Fruit fly (Drosophila melanogaster) whole organism, embryonic: ENCODE results near the gene CkIIalpha-i3.
A peak's percentile ranks its signal among the peaks of the same experiment; 100 is the strongest.

Source experiments
- Bdp1 ChIP-seq: fragments of 200-800 bp; sonication (Bioruptor generic); optimal IDR thresholded peaks from 3 replicates; lab custom pipeline; 2016; ENCODE audit warnings: missing biosample characterization, missing genetic modification characterization
- Blimp-1 ChIP-seq: fragments of 200-800 bp; sonication (Bioruptor generic); optimal IDR thresholded peaks from 3 replicates; lab custom pipeline; 2018; ENCODE audit warnings: missing biosample characterization, missing genetic modification characterization, mild to moderate bottlenecking, moderate library complexity, missing genetic modification reagents
- Bteb2 ChIP-seq: fragments of 200-800 bp; sonication (Bioruptor generic); optimal IDR thresholded peaks from 2 replicates; lab custom pipeline; 2016; ENCODE audit warnings: missing biosample characterization, missing genetic modification characterization
- CG1529 ChIP-seq: fragments of 200-800 bp; sonication (Bioruptor generic); optimal IDR thresholded peaks from 3 replicates; lab custom pipeline; 2018; ENCODE audit warnings: missing biosample characterization, missing genetic modification characterization
- CG16779 ChIP-seq: fragments of 200-800 bp; sonication (Bioruptor generic); IDR thresholded peaks from 2 replicates; pipeline ENCODE4 v1.3.6; 2022; ENCODE audit warnings: missing biosample characterization, missing genetic modification characterization
- CG18476 ChIP-seq: fragments of 200-800 bp; sonication (Bioruptor generic); optimal IDR thresholded peaks from 2 replicates; lab custom pipeline; 2016; ENCODE audit warnings: missing biosample characterization, mild to moderate bottlenecking, missing genetic modification characterization
- CG2199 ChIP-seq: fragments of 200-800 bp; sonication (Bioruptor generic); IDR thresholded peaks from 3 replicates; pipeline ENCODE4 v1.3.6; 2022; ENCODE audit warnings: missing biosample characterization, missing genetic modification characterization
- CG30020 ChIP-seq: fragments of 200-800 bp; optimal IDR thresholded peaks from 2 replicates; lab custom pipeline; 2019; ENCODE audit warnings: missing biosample characterization, mild to moderate bottlenecking, missing genetic modification characterization, moderate library complexity
- CG4282 ChIP-seq: fragments of 200-800 bp; sonication (Bioruptor generic); optimal IDR thresholded peaks from 2 replicates; lab custom pipeline; 2016; ENCODE audit warnings: missing biosample characterization, missing genetic modification characterization
- CG4854 ChIP-seq: fragments of 200-800 bp; sonication (Bioruptor generic); optimal IDR thresholded peaks from 2 replicates; lab custom pipeline; 2016; ENCODE audit warnings: missing biosample characterization, missing genetic modification characterization, inconsistent platforms
- CG6791 ChIP-seq: fragments of 200-800 bp; sonication (Bioruptor generic); IDR thresholded peaks from 3 replicates; pipeline ENCODE4 v1.3.6; 2022; ENCODE audit warnings: missing biosample characterization, missing genetic modification characterization; ENCODE audit not compliant: partially characterized antibody
- CG7271 ChIP-seq: fragments of 200-800 bp; sonication (Bioruptor generic); optimal IDR thresholded peaks from 2 replicates; lab custom pipeline; 2018; ENCODE audit warnings: missing biosample characterization, mild to moderate bottlenecking, missing genetic modification characterization, moderate library complexity
- CG7839 ChIP-seq: fragments of 200-800 bp; sonication (Bioruptor generic); optimal IDR thresholded peaks from 3 replicates; lab custom pipeline; 2018; ENCODE audit warnings: missing biosample characterization, mild to moderate bottlenecking, missing genetic modification characterization, moderate library complexity
- CG7987 ChIP-seq: fragments of 200-800 bp; sonication (Bioruptor generic); optimal IDR thresholded peaks from 2 replicates; lab custom pipeline; 2018; ENCODE audit warnings: missing biosample characterization, mild to moderate bottlenecking, missing genetic modification characterization, moderate library complexity
- CG8359 ChIP-seq: fragments of 200-800 bp; sonication (Bioruptor generic); optimal IDR thresholded peaks from 2 replicates; lab custom pipeline; 2017; ENCODE audit warnings: missing biosample characterization, mild to moderate bottlenecking, missing genetic modification characterization, borderline replicate concordance
- CoRest ChIP-seq: fragments of 200-800 bp; sonication (Bioruptor generic); optimal IDR thresholded peaks from 3 replicates; lab custom pipeline; 2018; ENCODE audit warnings: missing biosample characterization, mild to moderate bottlenecking, missing genetic modification characterization, moderate library complexity
- Dfd ChIP-seq, 2 experiments: fragments of >200 bp; optimal IDR thresholded peaks; 2 replicates each; lab custom pipeline; 2017; ENCODE audit warnings: missing biosample characterization in 2 of 2, missing genetic modification characterization in 2 of 2
- Dref ChIP-seq: fragments of 200-800 bp; sonication (Bioruptor generic); IDR thresholded peaks from 2 replicates; pipeline ENCODE4 v1.3.6; 2022; ENCODE audit warnings: missing biosample characterization, missing genetic modification characterization
- Hr3 ChIP-seq: fragments of 200-800 bp; sonication (Bioruptor generic); optimal IDR thresholded peaks from 3 replicates; lab custom pipeline; 2016; ENCODE audit warnings: missing biosample characterization, missing genetic modification characterization
- Hr51 ChIP-seq, 2 experiments: fragments of 200-800 bp; sonication (Bioruptor generic); optimal IDR thresholded peaks; 2 replicates in 1 of 2; 3 replicates in 1 of 2; lab custom pipeline; 2016 to 2018; ENCODE audit warnings: missing biosample characterization in 2 of 2, missing genetic modification characterization in 2 of 2, mild to moderate bottlenecking in 1 of 2, moderate library complexity in 1 of 2
- MBD-R2 ChIP-seq: fragments of 200-800 bp; sonication (Bioruptor generic); IDR thresholded peaks from 2 replicates; pipeline ENCODE4 v1.3.6; 2022; ENCODE audit warnings: missing biosample characterization, missing genetic modification characterization
- NfI ChIP-seq: fragments of 200-800 bp; sonication (Bioruptor generic); optimal IDR thresholded peaks from 3 replicates; lab custom pipeline; 2018; ENCODE audit warnings: missing biosample characterization, mild to moderate bottlenecking, missing genetic modification characterization, moderate library complexity
- Sox102F ChIP-seq: fragments of 200-800 bp; sonication (Bioruptor generic); optimal IDR thresholded peaks from 2 replicates; lab custom pipeline; 2018; ENCODE audit warnings: missing biosample characterization, mild to moderate bottlenecking, missing genetic modification characterization, moderate library complexity
- ab ChIP-seq: fragments of 200-800 bp; sonication (Bioruptor generic); optimal IDR thresholded peaks from 2 replicates; lab custom pipeline; 2016; ENCODE audit warnings: missing biosample characterization, missing genetic modification characterization
- bigmax ChIP-seq: fragments of 200-800 bp; sonication (Bioruptor generic); optimal IDR thresholded peaks from 2 replicates; lab custom pipeline; 2018; ENCODE audit warnings: missing biosample characterization, mild to moderate bottlenecking, missing genetic modification characterization
- bowl ChIP-seq: fragments of 200-800 bp; sonication (Bioruptor generic); IDR thresholded peaks from 2 replicates; pipeline ENCODE4 v1.3.6; 2022; ENCODE audit warnings: missing biosample characterization, missing genetic modification characterization
- bsh ChIP-seq, 2 experiments: fragments of 200-800 bp; sonication (Bioruptor generic); optimal IDR thresholded peaks; 2 replicates each; lab custom pipeline; 2017 to 2018; ENCODE audit warnings: mild to moderate bottlenecking in 2 of 2, missing biosample characterization in 2 of 2, missing genetic modification characterization in 2 of 2, moderate library complexity in 1 of 2
- corto ChIP-seq: fragments of 200-800 bp; sonication (Bioruptor generic); optimal IDR thresholded peaks from 2 replicates; lab custom pipeline; 2016; ENCODE audit warnings: missing biosample characterization, mild to moderate bottlenecking, missing genetic modification characterization, moderate library complexity
- da ChIP-seq: fragments of 200-800 bp; sonication (Bioruptor generic); optimal IDR thresholded peaks from 2 replicates; lab custom pipeline; 2016; ENCODE audit warnings: missing biosample characterization, missing genetic modification characterization
- dmrt11E ChIP-seq: fragments of 200-800 bp; sonication (Bioruptor generic); optimal IDR thresholded peaks from 3 replicates; lab custom pipeline; 2018; ENCODE audit warnings: missing biosample characterization, mild to moderate bottlenecking, missing genetic modification characterization, moderate library complexity
- ems ChIP-seq: fragments of 200-800 bp; sonication (Bioruptor generic); optimal IDR thresholded peaks from 3 replicates; lab custom pipeline; 2016; ENCODE audit warnings: missing biosample characterization, missing genetic modification characterization
- fd96Cb ChIP-seq: fragments of 200-800 bp; sonication (Bioruptor generic); optimal IDR thresholded peaks from 2 replicates; lab custom pipeline; 2018; ENCODE audit warnings: missing biosample characterization, mild to moderate bottlenecking, missing genetic modification characterization, moderate library complexity
- gsb ChIP-seq: fragments of 200-800 bp; sonication (Bioruptor generic); IDR thresholded peaks from 2 replicates; pipeline ENCODE4 v1.3.6; 2022; ENCODE audit warnings: missing biosample characterization, missing genetic modification characterization
- insv ChIP-seq, 2 experiments: fragments of 200-800 bp; sonication (Bioruptor generic); optimal IDR thresholded peaks; 3 replicates each; lab custom pipeline; 2016 to 2018; ENCODE audit warnings: missing biosample characterization in 2 of 2, missing genetic modification characterization in 2 of 2
- klu ChIP-seq: fragments of 200-800 bp; sonication (Bioruptor generic); IDR thresholded peaks from 2 replicates; pipeline ENCODE4 v1.3.6; 2022; ENCODE audit warnings: missing biosample characterization, missing genetic modification characterization
- maf-S ChIP-seq: fragments of 200-800 bp; sonication (Bioruptor generic); optimal IDR thresholded peaks from 2 replicates; lab custom pipeline; 2016; ENCODE audit warnings: missing biosample characterization, missing genetic modification characterization
- mld ChIP-seq: fragments of 200-800 bp; sonication (Bioruptor generic); IDR thresholded peaks from 3 replicates; pipeline ENCODE4 v1.3.6; 2022; ENCODE audit warnings: missing biosample characterization, missing genetic modification characterization; ENCODE audit not compliant: partially characterized antibody
- pb ChIP-seq: fragments of 200-800 bp; sonication (Bioruptor generic); optimal IDR thresholded peaks from 3 replicates; lab custom pipeline; 2016; ENCODE audit warnings: missing biosample characterization, missing genetic modification characterization
- pfk ChIP-seq: fragments of 200-800 bp; sonication (Bioruptor generic); optimal IDR thresholded peaks from 2 replicates; lab custom pipeline; 2018; ENCODE audit warnings: missing biosample characterization, mild to moderate bottlenecking, missing genetic modification characterization, moderate library complexity
- pum ChIP-seq: fragments of 200-800 bp; sonication (Bioruptor generic); optimal IDR thresholded peaks from 2 replicates; lab custom pipeline; 2016; ENCODE audit warnings: missing biosample characterization, missing genetic modification characterization
- ranshi ChIP-seq: fragments of 200-800 bp; sonication (Bioruptor generic); IDR thresholded peaks from 2 replicates; pipeline ENCODE4 v1.3.6; 2022; ENCODE audit warnings: missing biosample characterization, missing genetic modification characterization
- ro ChIP-seq: fragments of 200-800 bp; sonication (Bioruptor generic); IDR thresholded peaks from 2 replicates; pipeline ENCODE4 v1.3.6; 2022; ENCODE audit warnings: missing biosample characterization, missing genetic modification characterization
- sc ChIP-seq, 3 experiments: fragments of >200 bp in 2 of 3; fragments of 200-800 bp in 1 of 3; sonication (Bioruptor generic) in 1 of 3; optimal IDR thresholded peaks; 2 replicates in 2 of 3; 3 replicates in 1 of 3; lab custom pipeline; 2017; ENCODE audit warnings: mild to moderate bottlenecking in 1 of 3, missing biosample characterization in 1 of 3, missing genetic modification characterization in 1 of 3, missing genetic modification reagents in 1 of 3
- scrt ChIP-seq: fragments of 200-800 bp; sonication (Bioruptor generic); optimal IDR thresholded peaks from 2 replicates; lab custom pipeline; 2018; ENCODE audit warnings: missing biosample characterization, mild to moderate bottlenecking, missing genetic modification characterization, moderate library complexity
- so ChIP-seq: fragments of 200-800 bp; sonication (Bioruptor generic); IDR thresholded peaks from 3 replicates; pipeline ENCODE4 v1.3.6; 2022; ENCODE audit warnings: missing biosample characterization, missing genetic modification characterization
- stc ChIP-seq: fragments of 200-800 bp; sonication (Bioruptor generic); IDR thresholded peaks from 2 replicates; pipeline ENCODE4 v1.3.6; 2022; ENCODE audit warnings: missing biosample characterization, missing genetic modification characterization
- tx ChIP-seq: fragments of 200-800 bp; sonication (Bioruptor generic); optimal IDR thresholded peaks from 2 replicates; lab custom pipeline; 2016; ENCODE audit warnings: missing biosample characterization, missing genetic modification characterization
- unpg ChIP-seq: fragments of 200-800 bp; sonication (Bioruptor generic); optimal IDR thresholded peaks from 3 replicates; lab custom pipeline; 2018; ENCODE audit warnings: missing biosample characterization, mild to moderate bottlenecking, missing genetic modification characterization, moderate library complexity

The CkIIalpha-i3 gene

dm6 chr3L:699368-700150, 10.8 kb downstream of the CkIIalpha-i3 start (continued):
- no peak for TF ChIP-seq mld (GFP tag; lab: Robert Waterston, UW)
- no peak for TF ChIP-seq Blimp-1 (GFP tag; lab: Kevin White, UChicago)
- no peak for TF ChIP-seq CG4282 (GFP tag; lab: Kevin White, UChicago)
- no peak for TF ChIP-seq Dref (GFP tag; lab: Robert Waterston, UW)
- no peak for TF ChIP-seq CG2199 (GFP tag; lab: Robert Waterston, UW)
- TF ChIP-seq CG1529 = no peak
- TF ChIP-seq scrt (GFP tag; lab: Kevin White, UChicago) = peak; percentile 61
- TF ChIP-seq ranshi = no peak
- peak; percentile 3 for TF ChIP-seq pum (GFP tag; lab: Kevin White, UChicago)
- peak; percentile 27 for TF ChIP-seq Sox102F (GFP tag; lab: Kevin White, UChicago)
- peak in 1 of 2 experiments; percentile 64 for TF ChIP-seq Hr51 (GFP tag; optimal IDR thresholded peaks at IDR 0.05; lab: Kevin White, UChicago)
- TF ChIP-seq NfI (GFP tag; lab: Kevin White, UChicago) = peak; percentile 31
- no peak for TF ChIP-seq ab (GFP tag; lab: Kevin White, UChicago)
- peak; percentile 1 for TF ChIP-seq Bdp1
- TF ChIP-seq sc (optimal IDR thresholded peaks at IDR 0.05; lab: Kevin White, UChicago) = no peak
- TF ChIP-seq sc (GFP tag; optimal IDR thresholded peaks at IDR 0.05; lab: Kevin White, UChicago) = no peak
- TF ChIP-seq fd96Cb = peak; percentile 22
- TF ChIP-seq ro = no peak
- TF ChIP-seq bsh (GFP tag; optimal IDR thresholded peaks at IDR 0.05; lab: Kevin White, UChicago) = peak; percentile 30 to 47
- TF ChIP-seq CG18476 = peak; percentile 25
- peak; percentile 28 for TF ChIP-seq CG8359
- no peak for TF ChIP-seq tx
- TF ChIP-seq insv (GFP tag; optimal IDR thresholded peaks at IDR 0.05; lab: Kevin White, UChicago) = no peak
- peak; percentile 28; the same call in 1 of the 2 replicates for TF ChIP-seq stc (GFP tag; lab: Robert Waterston, UW)
- no peak for TF ChIP-seq Dfd (GFP tag; optimal IDR thresholded peaks at IDR 0.05; lab: Kevin White, UChicago)
- TF ChIP-seq CG4854 (GFP tag; lab: Kevin White, UChicago) = no peak
- no peak for TF ChIP-seq so (GFP tag; lab: Robert Waterston, UW)
- no peak for TF ChIP-seq pfk
- peak; percentile 43; the same call in 1 of the 2 replicates for TF ChIP-seq klu (GFP tag; lab: Robert Waterston, UW)
- no peak for TF ChIP-seq da (GFP tag; lab: Kevin White, UChicago)
- no peak for TF ChIP-seq corto
- peak; percentile 59 for TF ChIP-seq CoRest
- TF ChIP-seq maf-S (GFP tag; lab: Kevin White, UChicago) = no peak
- no peak for TF ChIP-seq CG7271 (tag; lab: Kevin White, UChicago)
- no peak for TF ChIP-seq pb (GFP tag; lab: Kevin White, UChicago)
- no peak for TF ChIP-seq CG7987 (GFP tag; lab: Kevin White, UChicago)
- TF ChIP-seq Hr3 (GFP tag; lab: Kevin White, UChicago) = peak; percentile 41
- TF ChIP-seq CG6791 (GFP tag; lab: Robert Waterston, UW) = peak; percentile 89
- no peak for TF ChIP-seq ems
- no peak for TF ChIP-seq bigmax
- no peak for TF ChIP-seq CG30020 (tag; lab: Kevin White, UChicago)
- no peak for TF ChIP-seq bowl (GFP tag; lab: Robert Waterston, UW)
- TF ChIP-seq CG16779 (GFP tag; lab: Robert Waterston, UW) = no peak
- TF ChIP-seq gsb (GFP tag; lab: Robert Waterston, UW) = no peak
- no peak for TF ChIP-seq Bteb2 (GFP tag; lab: Kevin White, UChicago)
- peak; percentile 59 for TF ChIP-seq dmrt11E
- TF ChIP-seq CG7839 (tag; lab: Kevin White, UChicago) = peak; percentile 58
- TF ChIP-seq MBD-R2 (GFP tag; lab: Robert Waterston, UW) = no peak
- peak; percentile 38 for TF ChIP-seq unpg (GFP tag; lab: Kevin White, UChicago)
